Fruit fly (Drosophila melanogaster) whole organism, prepupa: ENCODE measurements around the gene CG8675.

Source experiments
- Blimp-1 ChIP-seq: fragments of 200-800 bp; sonication (Bioruptor generic); optimal IDR thresholded peaks from 3 replicates; lab custom pipeline; 2017; ENCODE audit warnings: missing biosample characterization, missing genetic modification characterization, mild to moderate bottlenecking, moderate library complexity, missing genetic modification reagents
- CG11762 ChIP-seq: fragments of 200-800 bp; sonication (Bioruptor generic); optimal IDR thresholded peaks from 3 replicates; lab custom pipeline; 2016; ENCODE audit warnings: missing biosample characterization, missing genetic modification characterization; ENCODE audit not compliant: insufficient read depth
- CG1621 ChIP-seq: fragments of 200-800 bp; sonication (Bioruptor generic); optimal IDR thresholded peaks from 3 replicates; lab custom pipeline; 2018; ENCODE audit warnings: missing biosample characterization, mild to moderate bottlenecking, missing genetic modification characterization
- CG6276 ChIP-seq: fragments of 200-800 bp; sonication (Bioruptor generic); optimal IDR thresholded peaks from 2 replicates; lab custom pipeline; 2017; ENCODE audit warnings: missing biosample characterization, mild to moderate bottlenecking, missing genetic modification characterization
- CG6854 ChIP-seq: fragments of 200-800 bp; sonication (Bioruptor generic); optimal IDR thresholded peaks from 2 replicates; lab custom pipeline; 2017; ENCODE audit warnings: missing biosample characterization, mild to moderate bottlenecking, missing genetic modification characterization
- CG8319 ChIP-seq: fragments of 200-800 bp; sonication (Bioruptor generic); optimal IDR thresholded peaks from 3 replicates; lab custom pipeline; 2016; ENCODE audit warnings: missing biosample characterization, missing genetic modification characterization
- Ets21C ChIP-seq: fragments of 200-800 bp; sonication (Bioruptor generic); optimal IDR thresholded peaks from 3 replicates; lab custom pipeline; 2016; ENCODE audit warnings: missing biosample characterization, missing genetic modification characterization
- Hr38 ChIP-seq: sonication (Bioruptor generic); optimal IDR thresholded peaks from 2 replicates; lab custom pipeline; 2016; ENCODE audit warnings: missing biosample characterization, missing genetic modification characterization
- Hr4 ChIP-seq: fragments of 200-800 bp; sonication (Bioruptor generic); optimal IDR thresholded peaks from 3 replicates; lab custom pipeline; 2016; ENCODE audit warnings: missing biosample characterization, missing genetic modification characterization
- Lpt ChIP-seq: fragments of 200-800 bp; sonication (Bioruptor generic); optimal IDR thresholded peaks from 3 replicates; lab custom pipeline; 2016; ENCODE audit warnings: missing biosample characterization, missing genetic modification characterization
- Met ChIP-seq: fragments of 200-800 bp; sonication (Bioruptor generic); optimal IDR thresholded peaks from 3 replicates; lab custom pipeline; 2016; ENCODE audit warnings: missing biosample characterization, missing genetic modification characterization
- OdsH ChIP-seq: fragments of 200-800 bp; sonication (Bioruptor generic); optimal IDR thresholded peaks from 3 replicates; lab custom pipeline; 2016; ENCODE audit warnings: missing biosample characterization, missing genetic modification characterization
- fd85E ChIP-seq: fragments of 200-800 bp; sonication (Bioruptor generic); optimal IDR thresholded peaks from 3 replicates; lab custom pipeline; 2016; ENCODE audit warnings: missing biosample characterization, missing genetic modification characterization
- vri ChIP-seq: fragments of 200-800 bp; sonication (Bioruptor generic); optimal IDR thresholded peaks from 3 replicates; lab custom pipeline; 2016; ENCODE audit warnings: missing biosample characterization, mild to moderate bottlenecking, missing genetic modification characterization

DNA sequence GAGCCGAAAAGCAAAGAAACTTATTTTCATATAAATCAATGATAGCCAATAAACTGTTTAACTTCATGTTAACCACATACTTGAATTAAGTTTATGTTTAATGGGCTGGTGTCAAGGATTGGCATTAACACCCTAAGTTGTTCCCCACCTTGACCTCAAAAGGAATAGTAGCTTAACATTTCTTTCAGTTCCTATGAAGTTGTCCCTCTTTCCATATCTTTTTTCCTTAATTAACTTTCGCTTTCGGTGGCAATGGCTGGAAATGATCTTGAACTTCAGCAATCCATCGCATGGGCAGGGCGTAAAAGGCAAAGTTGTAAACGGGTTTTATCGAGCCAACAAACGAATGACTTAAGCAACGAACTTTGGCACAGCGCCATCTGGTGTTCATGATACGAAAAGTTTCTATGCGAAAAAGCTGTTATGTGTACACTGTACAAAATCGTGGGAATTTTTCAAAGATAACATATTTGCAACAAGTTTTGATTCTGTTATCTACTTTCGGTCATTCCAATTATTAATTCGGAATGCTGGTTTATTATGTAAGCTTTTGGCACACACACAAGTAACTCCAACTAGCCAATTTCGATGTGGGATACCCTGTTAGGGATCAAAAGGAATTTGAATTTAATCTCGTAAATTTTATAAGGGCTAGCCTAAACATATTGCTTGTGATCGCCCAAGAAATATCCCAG is 19.7 kb downstream of the CG8675 start:
- TF ChIP-seq Ets21C (GFP tag; lab: Kevin White, UChicago) (peak; percentile 26), CG6276 (GFP tag; lab: Kevin White, UChicago) (no peak), CG11762 (GFP tag; lab: Kevin White, UChicago) (no peak), Lpt (peak; percentile 40), Hr4 (peak; percentile 48), Blimp-1 (GFP tag; lab: Kevin White, UChicago) (peak; percentile 97), Hr38 (GFP tag; lab: Kevin White, UChicago) (no peak), Met (GFP tag; lab: Kevin White, UChicago) (peak; percentile 59), CG6854 (GFP tag; lab: Kevin White, UChicago) (no peak), vri (GFP tag; lab: Kevin White, UChicago) (no peak), CG8319 (no peak), CG1621 (tag; lab: Kevin White, UChicago) (peak; percentile 2), fd85E (no peak), OdsH (GFP tag; lab: Kevin White, UChicago) (peak; percentile 57)
